Comparison of ENCODE assay signal across 2 fruit fly cellular contexts in the genomic region with DNA sequence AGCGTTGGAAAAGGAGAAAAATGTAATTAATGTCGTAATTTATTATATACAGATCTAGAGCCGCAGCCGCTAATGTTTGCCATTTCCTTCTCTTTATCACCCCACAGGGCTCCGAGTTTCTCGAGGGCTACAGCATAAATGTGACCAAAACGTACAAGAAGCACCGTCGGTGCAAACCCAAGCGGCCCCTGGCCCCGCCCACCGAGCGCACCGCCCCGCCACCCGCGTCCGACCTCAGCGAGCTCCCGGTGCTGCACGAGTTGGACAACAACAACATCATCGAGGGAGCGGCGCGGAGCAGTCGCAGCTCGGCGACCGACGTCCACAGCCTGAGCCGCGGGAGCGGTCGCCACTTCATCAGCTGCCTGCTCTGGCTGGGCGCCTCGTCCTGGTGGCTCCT.
A peak's percentile ranks its signal among the peaks of the same experiment; 100 is the strongest.
TF ChIP-seq lines count a peak whose summit lies in the region.

No protein-coding gene starts in this region.

- TF ChIP-seq CTCF in whole organism, embryonic (GFP tag; optimal IDR thresholded peaks at IDR 0.05; lab: Kevin White, UChicago): no peak

TF ChIP-seq in whole organism, embryonic, 481 proteins besides CTCF, POLR2A, EP300 and RAD21:
- no peak for TF ChIP-seq CG13123 (GFP tag; optimal IDR thresholded peaks at IDR 0.05; lab: Kevin White, UChicago)
- no peak for TF ChIP-seq Jarid2 (GFP tag; optimal IDR thresholded peaks at IDR 0.05; lab: Kevin White, UChicago)
- no peak for TF ChIP-seq CG2202 (tag; optimal IDR thresholded peaks at IDR 0.05; lab: Kevin White, UChicago)
- peak; percentile 22; the same call in 1 of the 2 replicates for TF ChIP-seq dati (GFP tag; IDR thresholded peaks at IDR 0.05; lab: Robert Waterston, UW)
- TF ChIP-seq crol (GFP tag; IDR thresholded peaks at IDR 0.05; lab: Robert Waterston, UW): 0 out of 2 replicates have a peak, but pooled peaks have one; percentile 13
- no peak for TF ChIP-seq slbo (GFP tag; IDR thresholded peaks at IDR 0.05; lab: Robert Waterston, UW)
- no peak for TF ChIP-seq onecut (GFP tag; IDR thresholded peaks at IDR 0.05; lab: Robert Waterston, UW)
- no peak for TF ChIP-seq Poxn (GFP tag; IDR thresholded peaks at IDR 0.05; lab: Robert Waterston, UW)
- TF ChIP-seq bab2 (GFP tag; optimal IDR thresholded peaks at IDR 0.05; lab: Kevin White, UChicago): no peak
- TF ChIP-seq Sox100B (GFP tag; optimal IDR thresholded peaks at IDR 0.05; lab: Kevin White, UChicago): no peak
- TF ChIP-seq CG5180 (GFP tag; optimal IDR thresholded peaks at IDR 0.05; lab: Kevin White, UChicago): no peak
- TF ChIP-seq Hr39 (optimal IDR thresholded peaks at IDR 0.05; lab: Kevin White, UChicago): peak; percentile 46
- TF ChIP-seq CG10959 (GFP tag; IDR thresholded peaks at IDR 0.05; lab: Robert Waterston, UW): no peak
- TF ChIP-seq Blimp-1 (GFP tag; optimal IDR thresholded peaks at IDR 0.05; lab: Kevin White, UChicago): no peak
- no peak for TF ChIP-seq btn (GFP tag; optimal IDR thresholded peaks at IDR 0.05; lab: Kevin White, UChicago)
- no peak for TF ChIP-seq klu (GFP tag; IDR thresholded peaks at IDR 0.05; lab: Robert Waterston, UW)
- no peak for TF ChIP-seq unc-4 (GFP tag; IDR thresholded peaks at IDR 0.05; lab: Robert Waterston, UW; ENCODE audit: partially characterized antibody)
- TF ChIP-seq TFAM (GFP tag; optimal IDR thresholded peaks at IDR 0.05; lab: Kevin White, UChicago): no peak
- no peak for TF ChIP-seq CG10431 (GFP tag; optimal IDR thresholded peaks at IDR 0.05; lab: Kevin White, UChicago)
TF ChIP-seq in whole organism, embryonic: peak in this region for 3.

TF ChIP-seq in whole organism, wandering third instar larva, 38 proteins besides CTCF, POLR2A, EP300 and RAD21:
- TF ChIP-seq jim (GFP tag; optimal IDR thresholded peaks at IDR 0.05; lab: Kevin White, UChicago) (no peak), Rel (GFP tag; optimal IDR thresholded peaks at IDR 0.05; lab: Kevin White, UChicago) (no peak), Rel (tag; optimal IDR thresholded peaks at IDR 0.05; lab: Kevin White, UChicago) (no peak), Dfd (GFP tag; optimal IDR thresholded peaks at IDR 0.05; lab: Kevin White, UChicago) (peak; percentile 98), Jra (GFP tag; optimal IDR thresholded peaks at IDR 0.05; lab: Kevin White, UChicago) (no peak)
